Worm (Caenorhabditis elegans): Measurements from ENCODE around the gene C03H5.7.
A peak's percentile ranks its signal among the peaks of the same experiment; 100 is the strongest.

The C03H5.7 gene

ce11 chrII:388533-388932, 8.5 kb downstream of the C03H5.7 start, which contains the start of gene nstp-4:
Gene nstp-4 (plus strand): TSS chrII:388833.
- TF ChIP-seq ceh-2 (tag; optimal IDR thresholded peaks at IDR 0.05) (no peak), tbx-2 (tag; optimal IDR thresholded peaks at IDR 0.05) (no peak), ama-1 (optimal IDR thresholded peaks at IDR 0.05) (no peak), ceh-9 (tag; optimal IDR thresholded peaks at IDR 0.05) (no peak), unc-55 (GFP tag; optimal IDR thresholded peaks at IDR 0.05) (no peak), sdc-2 (tag; optimal IDR thresholded peaks at IDR 0.05) (no peak), lim-6 (tag; optimal IDR thresholded peaks at IDR 0.05) (no peak), unc-3 (GFP tag; conservative IDR thresholded peaks at IDR 0.05) (no peak), unc-3 (tag; optimal IDR thresholded peaks at IDR 0.05) (no peak), eyg-1 (tag; optimal IDR thresholded peaks at IDR 0.05) (no peak), ceh-30 (tag; optimal IDR thresholded peaks at IDR 0.05) (no peak), T23F11.4 (GFP tag; optimal IDR thresholded peaks at IDR 0.05) (no peak), ceh-14 (tag; optimal IDR thresholded peaks at IDR 0.05) (no peak), C38D4.7 (GFP tag; optimal IDR thresholded peaks at IDR 0.05) (no peak), pha-4 (tag; optimal IDR thresholded peaks at IDR 0.05) (no peak), ceh-24 (tag; optimal IDR thresholded peaks at IDR 0.05) (no peak), ceh-22 (tag; optimal IDR thresholded peaks at IDR 0.05) (no peak)

ce11 chrII:399321-399720, 19.3 kb downstream of the C03H5.7 start, which contains the start of gene C03H5.6:
Gene C03H5.6 (minus strand): TSS chrII:399421.
- TF ChIP-seq elt-4 (tag; optimal IDR thresholded peaks at IDR 0.05) (no peak), ceh-19 (GFP tag; optimal IDR thresholded peaks at IDR 0.05) (no peak), nhr-232 (tag; optimal IDR thresholded peaks at IDR 0.05) (no peak), madf-2 (tag; optimal IDR thresholded peaks at IDR 0.05) (no peak), tbx-2 (tag; optimal IDR thresholded peaks at IDR 0.05) (no peak), ahr-1 (tag; optimal IDR thresholded peaks at IDR 0.05) (no peak), ceh-22 (tag; optimal IDR thresholded peaks at IDR 0.05) (no peak), ref-2 (tag; optimal IDR thresholded peaks at IDR 0.05) (no peak), ceh-34 (tag; optimal IDR thresholded peaks at IDR 0.05) (no peak)

- no peak for TF ChIP-seq ceh-34 (tag; optimal IDR thresholded peaks at IDR 0.05)
- no peak for TF ChIP-seq pros-1 (tag; optimal IDR thresholded peaks at IDR 0.05)
- TF ChIP-seq K09A11.1 (tag; optimal IDR thresholded peaks at IDR 0.05; ENCODE audit: insufficient read depth): no peak
- TF ChIP-seq pha-4 (tag; optimal IDR thresholded peaks at IDR 0.05): no peak
- no peak for TF ChIP-seq pqm-1 (tag; optimal IDR thresholded peaks at IDR 0.05)
- TF ChIP-seq pha-2 (tag; optimal IDR thresholded peaks at IDR 0.05): no peak
- peak; percentile 81 for TF ChIP-seq unc-42 (tag; optimal IDR thresholded peaks at IDR 0.05)
- TF ChIP-seq pax-1 (tag; optimal IDR thresholded peaks at IDR 0.05): no peak
These were observed 20.1 kb downstream of the C03H5.7 start for ce11 chrII:400167-400566.

- peak; percentile 41 for TF ChIP-seq unc-42 (tag; optimal IDR thresholded peaks at IDR 0.05)
- TF ChIP-seq pros-1 (tag; optimal IDR thresholded peaks at IDR 0.05): no peak
- peak; percentile 9 for TF ChIP-seq ceh-31 (tag; optimal IDR thresholded peaks at IDR 0.05)
- TF ChIP-seq nfya-1 (tag; optimal IDR thresholded peaks at IDR 0.05): peak; percentile 8
- TF ChIP-seq unc-3 (GFP tag; conservative IDR thresholded peaks at IDR 0.05): 0 out of 2 replicates have a peak, but pooled peaks have one; percentile 7
- TF ChIP-seq unc-3 (tag; optimal IDR thresholded peaks at IDR 0.05): peak; percentile 63
These were observed 21.2 kb downstream of the C03H5.7 start for ce11 chrII:401211-401610.

- no peak for TF ChIP-seq K09A11.1 (tag; optimal IDR thresholded peaks at IDR 0.05; ENCODE audit: insufficient read depth)
- TF ChIP-seq ceh-19 (GFP tag; optimal IDR thresholded peaks at IDR 0.05): no peak
- TF ChIP-seq hlh-13 (GFP tag; optimal IDR thresholded peaks at IDR 0.05): no peak
- no peak for TF ChIP-seq pha-2 (tag; optimal IDR thresholded peaks at IDR 0.05)
- no peak for TF ChIP-seq Y22D7AL.16 (tag; optimal IDR thresholded peaks at IDR 0.05)
- no peak for TF ChIP-seq ztf-16 (tag; optimal IDR thresholded peaks at IDR 0.05)
- TF ChIP-seq unc-3 (GFP tag; conservative IDR thresholded peaks at IDR 0.05): no peak
- TF ChIP-seq unc-3 (tag; optimal IDR thresholded peaks at IDR 0.05): no peak
- no peak for TF ChIP-seq ceh-34 (tag; optimal IDR thresholded peaks at IDR 0.05)
- TF ChIP-seq zip-5 (tag; optimal IDR thresholded peaks at IDR 0.05): no peak
- TF ChIP-seq sdc-2 (tag; optimal IDR thresholded peaks at IDR 0.05): no peak
- no peak for TF ChIP-seq sox-4 (tag; optimal IDR thresholded peaks at IDR 0.05)
- no peak for TF ChIP-seq hlh-15 (tag; optimal IDR thresholded peaks at IDR 0.05)
- TF ChIP-seq tbx-2 (tag; optimal IDR thresholded peaks at IDR 0.05): no peak
- TF ChIP-seq ama-1 (optimal IDR thresholded peaks at IDR 0.05): no peak
- TF ChIP-seq ref-2 (tag; optimal IDR thresholded peaks at IDR 0.05): no peak
- no peak for TF ChIP-seq ahr-1 (tag; optimal IDR thresholded peaks at IDR 0.05)
- no peak for TF ChIP-seq K02D7.2 (tag; optimal IDR thresholded peaks at IDR 0.05)
- TF ChIP-seq fkh-6 (tag; optimal IDR thresholded peaks at IDR 0.05): no peak
These were observed 22.4 kb downstream of the C03H5.7 start, which contains the start of gene clec-10 for ce11 chrII:402435-402834. Gene clec-10 (plus strand): TSS chrII:402678.
